Fruit fly (Drosophila melanogaster): ENCODE results near the gene CG32640.

CG32640 gene

DNA sequence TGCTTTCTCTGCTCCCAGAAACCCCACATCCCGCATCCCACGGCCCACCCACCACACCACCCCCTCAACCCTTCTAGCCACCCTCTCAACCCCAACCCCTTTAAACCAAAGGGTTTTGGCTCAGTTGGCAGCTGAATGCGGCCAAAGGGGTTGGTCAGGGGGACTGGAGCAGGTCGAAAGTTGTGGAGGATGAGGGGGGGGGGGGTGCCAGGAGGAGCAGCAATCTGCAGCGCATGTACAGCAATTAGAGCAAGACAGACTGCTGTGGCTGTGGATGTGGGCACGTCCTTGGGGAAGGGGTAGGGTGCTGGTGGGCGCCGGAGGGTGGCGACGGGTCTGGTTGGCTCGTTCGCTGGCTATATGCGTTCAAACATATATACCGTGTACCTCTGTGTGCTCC lies 30.7 kb downstream of the CG32640 start (continued):
- peak; percentile 5 for TF ChIP-seq CG13894 (tag; optimal IDR thresholded peaks at IDR 0.05)
- no peak for TF ChIP-seq Sry-β (GFP tag; optimal IDR thresholded peaks at IDR 0.05)
- TF ChIP-seq dmrt99B (tag; optimal IDR thresholded peaks at IDR 0.05), result no peak
- 0 out of 4 replicates have a peak, but pooled peaks have one; percentile 50 for TF ChIP-seq chinmo (GFP tag; IDR thresholded peaks at IDR 0.05; ENCODE audit: partially characterized antibody)
- TF ChIP-seq esg (GFP tag; conservative IDR thresholded peaks at IDR 0.05), result no peak
- no peak for TF ChIP-seq tgo (GFP tag; IDR thresholded peaks at IDR 0.05)
- TF ChIP-seq gt (GFP tag; IDR thresholded peaks at IDR 0.05), result no peak
- TF ChIP-seq ewg (GFP tag; optimal IDR thresholded peaks at IDR 0.05), result peak; percentile 54

DNA sequence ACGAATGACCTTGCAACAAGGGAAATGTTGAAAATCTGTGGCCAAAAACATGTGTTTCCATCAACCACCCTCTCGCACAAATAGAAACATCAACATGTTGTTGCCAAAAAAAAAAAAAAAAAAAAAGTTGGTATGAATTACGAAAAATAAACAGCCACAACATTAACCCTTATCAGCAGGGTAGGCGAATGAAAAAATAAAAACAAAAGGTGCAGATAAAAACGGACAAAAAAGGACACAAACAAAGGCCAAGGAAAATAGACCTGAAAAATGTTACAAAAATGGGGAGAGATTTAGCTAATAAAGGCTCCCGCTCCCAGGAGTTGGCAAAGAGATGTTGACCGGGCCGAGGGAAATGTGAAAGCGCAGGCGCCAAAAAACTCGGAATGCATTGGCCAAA lies 31.6 kb downstream of the CG32640 start:
- TF ChIP-seq luna (GFP tag; optimal IDR thresholded peaks at IDR 0.05) (no peak), CG12744 (GFP tag; optimal IDR thresholded peaks at IDR 0.05) (no peak), sqz (GFP tag; optimal IDR thresholded peaks at IDR 0.05) (peak; percentile 47), nom (GFP tag; optimal IDR thresholded peaks at IDR 0.05) (peak; percentile 76), CG6254 (GFP tag; optimal IDR thresholded peaks at IDR 0.05) (no peak), sd (tag; optimal IDR thresholded peaks at IDR 0.05) (no peak), scrt (GFP tag; optimal IDR thresholded peaks at IDR 0.05) (peak; percentile 26), ewg (GFP tag; optimal IDR thresholded peaks at IDR 0.05) (peak; percentile 15), CG13287 (GFP tag; IDR thresholded peaks at IDR 0.05; ENCODE audit: partially characterized antibody) (no peak), CG1024 (GFP tag; IDR thresholded peaks at IDR 0.05) (no peak)

dm6 chrX:13210429-13210828 lies 32.6 kb downstream of the CG32640 start:
- TF ChIP-seq dm (GFP tag; optimal IDR thresholded peaks at IDR 0.05) (peak; percentile 27), CG13894 (tag; optimal IDR thresholded peaks at IDR 0.05) (no peak), scrt (GFP tag; optimal IDR thresholded peaks at IDR 0.05) (peak; percentile 14), Fer2 (tag; optimal IDR thresholded peaks at IDR 0.05) (no peak), CG1832 (GFP tag; optimal IDR thresholded peaks at IDR 0.05) (peak; percentile 29), zfh2 (GFP tag; optimal IDR thresholded peaks at IDR 0.05) (no peak), zen2 (GFP tag; IDR thresholded peaks at IDR 0.05; ENCODE audit: partially characterized antibody) (no peak), CHES-1-like (GFP tag; optimal IDR thresholded peaks at IDR 0.05) (no peak), nom (GFP tag; optimal IDR thresholded peaks at IDR 0.05) (no peak), Rx (GFP tag; IDR thresholded peaks at IDR 0.05) (no peak), CG13775 (GFP tag; optimal IDR thresholded peaks at IDR 0.05) (no peak), Lpt (GFP tag; optimal IDR thresholded peaks at IDR 0.05) (no peak), Aef1 (GFP tag; IDR thresholded peaks at IDR 0.05) (no peak), CG14965 (GFP tag; optimal IDR thresholded peaks at IDR 0.05; ENCODE audit: borderline replicate concordance) (no peak), CG8290 (GFP tag; optimal IDR thresholded peaks at IDR 0.05) (no peak), CG8290 (tag; optimal IDR thresholded peaks at IDR 0.05) (no peak), Six4 (GFP tag; optimal IDR thresholded peaks at IDR 0.05) (no peak), yki (optimal IDR thresholded peaks at IDR 0.05) (no peak), CG9876 (GFP tag; optimal IDR thresholded peaks at IDR 0.05) (no peak), Ets65A (GFP tag) (no peak), CG10565 (GFP tag; optimal IDR thresholded peaks at IDR 0.05) (no peak), CG31441 (GFP tag; IDR thresholded peaks at IDR 0.05) (no peak), CG33557 (GFP tag; optimal IDR thresholded peaks at IDR 0.05) (no peak), HLH4C (GFP tag; IDR thresholded peaks at IDR 0.05; ENCODE audit: partially characterized antibody) (0 out of 3 replicates have a peak, but pooled peaks have one; percentile 7), caup (GFP tag; optimal IDR thresholded peaks at IDR 0.05; ENCODE audit: severe bottlenecking) (no peak), ftz-f1 (GFP tag; optimal IDR thresholded peaks at IDR 0.05) (peak; percentile 49), Hsf (GFP tag; optimal IDR thresholded peaks at IDR 0.05) (no peak), bab2 (GFP tag; optimal IDR thresholded peaks at IDR 0.05) (no peak), bbx (GFP tag; IDR thresholded peaks at IDR 0.05; ENCODE audit: partially characterized antibody) (peak; percentile 11; the same call in 1 of the 2 replicates), Mes4 (GFP tag; optimal IDR thresholded peaks at IDR 0.05) (no peak), luna (GFP tag; optimal IDR thresholded peaks at IDR 0.05) (no peak), knrl (GFP tag; IDR thresholded peaks at IDR 0.05; ENCODE audit: partially characterized antibody) (no peak), CG4730 (GFP tag; IDR thresholded peaks at IDR 0.05) (no peak), ATbp (GFP tag; optimal IDR thresholded peaks at IDR 0.05) (no peak), CG10274 (GFP tag; optimal IDR thresholded peaks at IDR 0.05) (no peak)

All from whole organism, embryonic.